Fruit fly (Drosophila melanogaster) whole organism, embryonic: ENCODE results near the gene Spase25.
A peak's percentile ranks its signal among the peaks of the same experiment; 100 is the strongest.

Experiments used
- Adf1 ChIP-seq: fragments of 200-800 bp; sonication (Bioruptor generic); IDR thresholded peaks from 2 replicates; pipeline ENCODE4 v1.3.6; 2022; ENCODE audit warnings: missing biosample characterization, missing genetic modification characterization
- Aef1 ChIP-seq: fragments of 200-800 bp; sonication (Bioruptor generic); IDR thresholded peaks from 3 replicates; pipeline ENCODE4 v1.3.6; 2022; ENCODE audit warnings: missing biosample characterization, missing genetic modification characterization
- B-H1 ChIP-seq: fragments of 200-800 bp; sonication (Bioruptor generic); IDR thresholded peaks from 3 replicates; pipeline ENCODE4 v1.3.6; 2022; ENCODE audit warnings: missing biosample characterization, missing genetic modification characterization
- Bdp1 ChIP-seq: fragments of 200-800 bp; sonication (Bioruptor generic); optimal IDR thresholded peaks from 3 replicates; lab custom pipeline; 2016; ENCODE audit warnings: missing biosample characterization, missing genetic modification characterization
- CG11093 ChIP-seq: fragments of 200-800 bp; sonication (Bioruptor generic); IDR thresholded peaks from 3 replicates; pipeline ENCODE4 v1.3.6; 2022; ENCODE audit warnings: missing biosample characterization, missing genetic modification characterization
- CG1233 ChIP-seq: fragments of 200-800 bp; sonication (Bioruptor generic); optimal IDR thresholded peaks from 4 replicates; lab custom pipeline; 2018; ENCODE audit warnings: missing biosample characterization, mild to moderate bottlenecking, missing genetic modification characterization
- CG14441 ChIP-seq: fragments of 200-800 bp; sonication (Bioruptor generic); IDR thresholded peaks from 2 replicates; pipeline ENCODE4 v1.3.6; 2022; ENCODE audit warnings: missing biosample characterization, missing genetic modification characterization
- CG14667 ChIP-seq: fragments of 200-800 bp; sonication (Bioruptor generic); IDR thresholded peaks from 2 replicates; pipeline ENCODE4 v1.3.6; 2022; ENCODE audit warnings: missing biosample characterization, missing genetic modification characterization
- CG14860 ChIP-seq: fragments of 200-800 bp; sonication (Bioruptor generic); IDR thresholded peaks from 3 replicates; pipeline ENCODE4 v1.3.6; 2022; ENCODE audit warnings: missing biosample characterization, missing genetic modification characterization; ENCODE audit not compliant: partially characterized antibody
- CG15479 ChIP-seq: fragments of 200-800 bp; sonication (Bioruptor generic); optimal IDR thresholded peaks from 3 replicates; lab custom pipeline; 2019; ENCODE audit warnings: missing biosample characterization, mild to moderate bottlenecking, missing genetic modification characterization, moderate library complexity
- CG17186 ChIP-seq: fragments of 200-800 bp; sonication (Bioruptor generic); optimal IDR thresholded peaks from 3 replicates; lab custom pipeline; 2017; ENCODE audit warnings: missing biosample characterization, missing genetic modification reagents, missing genetic modification characterization
- CG17359 ChIP-seq: fragments of 200-800 bp; sonication (Bioruptor generic); optimal IDR thresholded peaks from 3 replicates; lab custom pipeline; 2018; ENCODE audit warnings: missing biosample characterization, mild to moderate bottlenecking, missing genetic modification characterization, moderate library complexity
- CG17385 ChIP-seq: fragments of 200-800 bp; sonication (Bioruptor generic); optimal IDR thresholded peaks from 3 replicates; lab custom pipeline; 2018; ENCODE audit warnings: missing biosample characterization, mild to moderate bottlenecking, missing genetic modification characterization
- CG17802 ChIP-seq: fragments of 200-800 bp; sonication (Bioruptor generic); optimal IDR thresholded peaks from 2 replicates; lab custom pipeline; 2018; ENCODE audit warnings: missing biosample characterization, mild to moderate bottlenecking, missing genetic modification characterization, moderate library complexity
- CG1792 ChIP-seq: fragments of 200-800 bp; sonication (Bioruptor generic); optimal IDR thresholded peaks from 2 replicates; lab custom pipeline; 2016; ENCODE audit warnings: missing biosample characterization, missing genetic modification characterization
- CG1832 ChIP-seq: fragments of 200-800 bp; sonication (Bioruptor generic); optimal IDR thresholded peaks from 2 replicates; lab custom pipeline; 2017; ENCODE audit warnings: missing biosample characterization, mild to moderate bottlenecking, missing genetic modification characterization, inconsistent platforms
- CG2678 ChIP-seq: fragments of 200-800 bp; sonication (Bioruptor generic); optimal IDR thresholded peaks from 3 replicates; lab custom pipeline; 2019; ENCODE audit warnings: missing biosample characterization, mild to moderate bottlenecking, missing genetic modification characterization, moderate library complexity
- CG31388 ChIP-seq: fragments of 200-800 bp; sonication (Bioruptor generic); optimal IDR thresholded peaks from 2 replicates; lab custom pipeline; 2016; ENCODE audit warnings: missing biosample characterization, missing genetic modification characterization
- CG32772 ChIP-seq: fragments of 200-800 bp; sonication (Bioruptor generic); IDR thresholded peaks from 2 replicates; pipeline ENCODE4 v1.3.6; 2022; ENCODE audit warnings: missing biosample characterization, missing genetic modification characterization
- CG33557 ChIP-seq: fragments of 200-800 bp; sonication (Bioruptor generic); optimal IDR thresholded peaks from 2 replicates; lab custom pipeline; 2019; ENCODE audit warnings: missing biosample characterization, mild to moderate bottlenecking, missing genetic modification characterization, moderate library complexity
- CG6791 ChIP-seq: fragments of 200-800 bp; sonication (Bioruptor generic); IDR thresholded peaks from 3 replicates; pipeline ENCODE4 v1.3.6; 2022; ENCODE audit warnings: missing biosample characterization, missing genetic modification characterization; ENCODE audit not compliant: partially characterized antibody
- CG7556 ChIP-seq: fragments of 200-800 bp; sonication (Bioruptor generic); optimal IDR thresholded peaks from 2 replicates; lab custom pipeline; 2017; ENCODE audit warnings: missing biosample characterization, mild to moderate bottlenecking, missing genetic modification characterization
- CG9609 ChIP-seq: fragments of 200-800 bp; sonication (Bioruptor generic); optimal IDR thresholded peaks from 3 replicates; lab custom pipeline; 2016; ENCODE audit warnings: missing biosample characterization, missing genetic modification characterization
- CG9797 ChIP-seq: fragments of 200-800 bp; sonication (Bioruptor generic); optimal IDR thresholded peaks from 3 replicates; lab custom pipeline; 2018; ENCODE audit warnings: missing biosample characterization, mild to moderate bottlenecking, missing genetic modification characterization
- Camta ChIP-seq: fragments of 200-800 bp; sonication (Bioruptor generic); optimal IDR thresholded peaks from 2 replicates; lab custom pipeline; 2016; ENCODE audit warnings: missing biosample characterization, missing genetic modification characterization
- D19B ChIP-seq: fragments of 200-800 bp; sonication (Bioruptor generic); optimal IDR thresholded peaks from 2 replicates; lab custom pipeline; 2017; ENCODE audit warnings: missing biosample characterization, mild to moderate bottlenecking, missing genetic modification characterization
- Doc2 ChIP-seq: fragments of 200-800 bp; sonication (Bioruptor generic); IDR thresholded peaks from 2 replicates; pipeline ENCODE4 v1.3.6; 2022; ENCODE audit warnings: missing biosample characterization, missing genetic modification characterization
- Ets97D ChIP-seq: fragments of 200-800 bp; sonication (Bioruptor generic); optimal IDR thresholded peaks from 3 replicates; lab custom pipeline; 2016; ENCODE audit warnings: missing biosample characterization, missing genetic modification characterization
- Lpt ChIP-seq: fragments of >200 bp; optimal IDR thresholded peaks from 2 replicates; lab custom pipeline; 2018; ENCODE audit warnings: missing biosample characterization, missing genetic modification characterization
- Meics ChIP-seq: fragments of 200-800 bp; sonication (Bioruptor generic); optimal IDR thresholded peaks from 2 replicates; lab custom pipeline; 2017; ENCODE audit warnings: missing biosample characterization, mild to moderate bottlenecking, missing genetic modification characterization
- Pdp1 ChIP-seq, 2 experiments: fragments of 200-800 bp; sonication (Bioruptor generic); optimal IDR thresholded peaks; 3 replicates each; lab custom pipeline; 2016; ENCODE audit warnings: missing biosample characterization in 2 of 2, missing genetic modification characterization in 2 of 2, mild to moderate bottlenecking in 1 of 2, moderate library complexity in 1 of 2
- TFAM ChIP-seq: fragments of 200-800 bp; sonication (Bioruptor generic); optimal IDR thresholded peaks from 2 replicates; lab custom pipeline; 2017; ENCODE audit warnings: missing biosample characterization, missing genetic modification characterization, inconsistent platforms
- az2 ChIP-seq: fragments of 200-800 bp; sonication (Bioruptor generic); optimal IDR thresholded peaks from 3 replicates; lab custom pipeline; 2016; ENCODE audit warnings: missing biosample characterization, missing genetic modification characterization
- bab2 ChIP-seq: fragments of 200-800 bp; sonication (Bioruptor generic); optimal IDR thresholded peaks from 2 replicates; lab custom pipeline; 2016; ENCODE audit warnings: missing biosample characterization, missing genetic modification characterization
- bigmax ChIP-seq: fragments of 200-800 bp; sonication (Bioruptor generic); optimal IDR thresholded peaks from 2 replicates; lab custom pipeline; 2018; ENCODE audit warnings: missing biosample characterization, mild to moderate bottlenecking, missing genetic modification characterization
- btn ChIP-seq: fragments of 200-800 bp; sonication (Bioruptor generic); optimal IDR thresholded peaks from 2 replicates; lab custom pipeline; 2016; ENCODE audit warnings: missing biosample characterization, missing genetic modification characterization
- ci ChIP-seq: fragments of 200-800 bp; sonication (Bioruptor generic); IDR thresholded peaks from 3 replicates; pipeline ENCODE4 v1.3.6; 2022; ENCODE audit warnings: missing biosample characterization, missing genetic modification characterization
- da ChIP-seq: fragments of 200-800 bp; sonication (Bioruptor generic); optimal IDR thresholded peaks from 2 replicates; lab custom pipeline; 2016; ENCODE audit warnings: missing biosample characterization, missing genetic modification characterization
- dan ChIP-seq: fragments of 200-800 bp; sonication (Bioruptor generic); IDR thresholded peaks from 2 replicates; pipeline ENCODE4 v1.3.6; 2022; ENCODE audit warnings: missing biosample characterization, missing genetic modification characterization
- dysf ChIP-seq: fragments of 200-800 bp; sonication (Bioruptor generic); IDR thresholded peaks from 3 replicates; pipeline ENCODE4 v1.3.6; 2022; ENCODE audit warnings: missing biosample characterization, missing genetic modification characterization
- grau ChIP-seq: fragments of 200-800 bp; optimal IDR thresholded peaks from 3 replicates; lab custom pipeline; 2019; ENCODE audit warnings: missing biosample characterization, mild to moderate bottlenecking, missing genetic modification characterization, moderate library complexity
- gt ChIP-seq: fragments of 200-800 bp; sonication (Bioruptor generic); IDR thresholded peaks from 2 replicates; pipeline ENCODE4 v1.3.6; 2022; ENCODE audit warnings: missing biosample characterization, missing genetic modification characterization
- nau ChIP-seq: fragments of 200-800 bp; sonication (Bioruptor generic); optimal IDR thresholded peaks from 3 replicates; lab custom pipeline; 2017; ENCODE audit warnings: missing biosample characterization, mild to moderate bottlenecking, missing genetic modification characterization, missing genetic modification reagents
- p53 ChIP-seq: fragments of 200-800 bp; sonication (Bioruptor generic); optimal IDR thresholded peaks from 2 replicates; lab custom pipeline; 2016; ENCODE audit warnings: missing biosample characterization, missing genetic modification characterization
- rib ChIP-seq: fragments of 200-800 bp; sonication (Bioruptor generic); IDR thresholded peaks from 2 replicates; pipeline ENCODE4 v1.3.6; 2022; ENCODE audit warnings: missing biosample characterization, missing genetic modification characterization
- salm ChIP-seq: fragments of 200-800 bp; sonication (Bioruptor generic); optimal IDR thresholded peaks from 2 replicates; lab custom pipeline; 2018; ENCODE audit warnings: missing biosample characterization, mild to moderate bottlenecking, missing genetic modification characterization
- sc ChIP-seq, 3 experiments: fragments of >200 bp in 2 of 3; fragments of 200-800 bp in 1 of 3; sonication (Bioruptor generic) in 1 of 3; optimal IDR thresholded peaks; 2 replicates in 2 of 3; 3 replicates in 1 of 3; lab custom pipeline; 2017; ENCODE audit warnings: mild to moderate bottlenecking in 1 of 3, missing biosample characterization in 1 of 3, missing genetic modification characterization in 1 of 3, missing genetic modification reagents in 1 of 3
- sob ChIP-seq: fragments of 200-800 bp; sonication (Bioruptor generic); IDR thresholded peaks from 2 replicates; pipeline ENCODE4 v1.3.6; 2022; ENCODE audit warnings: missing biosample characterization, missing genetic modification characterization
- stwl ChIP-seq: fragments of 200-800 bp; sonication (Bioruptor generic); optimal IDR thresholded peaks from 3 replicates; lab custom pipeline; 2018; ENCODE audit warnings: missing biosample characterization, mild to moderate bottlenecking, missing genetic modification characterization, moderate library complexity
- tx ChIP-seq: fragments of 200-800 bp; sonication (Bioruptor generic); optimal IDR thresholded peaks from 2 replicates; lab custom pipeline; 2016; ENCODE audit warnings: missing biosample characterization, missing genetic modification characterization

The Spase25 gene

dm6 chrX:11449476-11450119 is 35.5 kb upstream of the Spase25 start (continued):
- TF ChIP-seq TFAM = no peak
- peak; percentile 85 for TF ChIP-seq CG14667 (GFP tag; lab: Robert Waterston, UW)
- TF ChIP-seq CG17385 (GFP tag; lab: Kevin White, UChicago) = peak; percentile 82
- TF ChIP-seq CG1233 (GFP tag; lab: Kevin White, UChicago) = peak; percentile 82
- peak; percentile 80 for TF ChIP-seq CG32772 (GFP tag; lab: Robert Waterston, UW)
- peak; percentile 80 for TF ChIP-seq tx (GFP tag; lab: Kevin White, UChicago)
- TF ChIP-seq sob (GFP tag; lab: Robert Waterston, UW) = peak; percentile 85
- peak; percentile 54 for TF ChIP-seq p53
- TF ChIP-seq CG15479 (GFP tag; lab: Kevin White, UChicago) = peak; percentile 24
- peak; percentile 60 for TF ChIP-seq CG17802 (tag; lab: Kevin White, UChicago)
- TF ChIP-seq gt (GFP tag; lab: Robert Waterston, UW) = peak; percentile 68
- no peak for TF ChIP-seq CG17186 (GFP tag; lab: Kevin White, UChicago)
- peak; percentile 82 for TF ChIP-seq CG11093 (GFP tag; lab: Robert Waterston, UW)
- no peak for TF ChIP-seq CG14860 (GFP tag; lab: Robert Waterston, UW)
- peak; percentile 86 for TF ChIP-seq CG9609 (GFP tag; lab: Kevin White, UChicago)
- TF ChIP-seq sc (optimal IDR thresholded peaks at IDR 0.05; lab: Kevin White, UChicago) = no peak
- TF ChIP-seq sc (GFP tag; optimal IDR thresholded peaks at IDR 0.05; lab: Kevin White, UChicago) = peak; percentile 29
- 0 out of 2 replicates have a peak, but pooled peaks have one; percentile 16 for TF ChIP-seq Adf1 (GFP tag; lab: Robert Waterston, UW)
- TF ChIP-seq Camta = peak; percentile 82
- TF ChIP-seq dan = peak; percentile 55
- peak; percentile 89 for TF ChIP-seq dysf (GFP tag; lab: Robert Waterston, UW)
- peak; percentile 91 for TF ChIP-seq CG14441
- peak; percentile 84 for TF ChIP-seq CG1792
- peak; percentile 87 for TF ChIP-seq Aef1 (GFP tag; lab: Robert Waterston, UW)
- peak; percentile 85 for TF ChIP-seq bab2 (GFP tag; lab: Kevin White, UChicago)
- peak; percentile 94 for TF ChIP-seq ci (GFP tag; lab: Robert Waterston, UW)
- peak; percentile 97 for TF ChIP-seq grau (tag; lab: Kevin White, UChicago)
- no peak for TF ChIP-seq CG9797 (GFP tag; lab: Kevin White, UChicago)
- TF ChIP-seq Meics (GFP tag; lab: Kevin White, UChicago) = peak; percentile 85
- TF ChIP-seq CG7556 (GFP tag; lab: Kevin White, UChicago) = peak; percentile 81
- TF ChIP-seq CG31388 (GFP tag; lab: Kevin White, UChicago) = peak; percentile 66
- TF ChIP-seq CG17359 (tag; lab: Kevin White, UChicago) = peak; percentile 88
- peak; percentile 42 for TF ChIP-seq Ets97D (GFP tag; lab: Kevin White, UChicago)
- TF ChIP-seq B-H1 (GFP tag; lab: Robert Waterston, UW) = peak; percentile 85
- TF ChIP-seq nau (GFP tag; lab: Kevin White, UChicago) = peak; percentile 78
- TF ChIP-seq stwl (tag; lab: Kevin White, UChicago) = no peak
- TF ChIP-seq btn (GFP tag; lab: Kevin White, UChicago) = peak; percentile 68
- TF ChIP-seq salm (tag; lab: Kevin White, UChicago) = peak; percentile 73
- TF ChIP-seq CG1832 = no peak
- peak; percentile 79 to 85 for TF ChIP-seq Pdp1 (GFP tag; optimal IDR thresholded peaks at IDR 0.05; lab: Kevin White, UChicago)
- TF ChIP-seq Doc2 (GFP tag; lab: Robert Waterston, UW) = peak; percentile 28; the same call in 1 of the 2 replicates
- TF ChIP-seq da = peak; percentile 29
- TF ChIP-seq rib = peak; percentile 70; the same call in 1 of the 2 replicates
- no peak for TF ChIP-seq Lpt (GFP tag; lab: Kevin White, UChicago)
- TF ChIP-seq CG2678 = peak; percentile 89
- no peak for TF ChIP-seq bigmax
- TF ChIP-seq D19B (GFP tag; lab: Kevin White, UChicago) = peak; percentile 52
- peak; percentile 57 for TF ChIP-seq Bdp1
- TF ChIP-seq az2 (GFP tag; lab: Kevin White, UChicago) = peak; percentile 79
- peak; percentile 50 for TF ChIP-seq CG33557 (GFP tag; lab: Kevin White, UChicago)
- TF ChIP-seq CG6791 = no peak
